Worm (Caenorhabditis elegans): Measurements from ENCODE around the gene F14H3.4.

- TF ChIP-seq nhr-237 (tag; optimal IDR thresholded peaks at IDR 0.05) (no peak), ztf-11 (tag; optimal IDR thresholded peaks at IDR 0.05) (no peak), mdl-1 (tag; optimal IDR thresholded peaks at IDR 0.05) (no peak), aly-2 (tag; optimal IDR thresholded peaks at IDR 0.05) (no peak), unc-130 (GFP tag; optimal IDR thresholded peaks at IDR 0.05) (no peak), nhr-11 (tag; optimal IDR thresholded peaks at IDR 0.05) (no peak), mes-2 (tag; optimal IDR thresholded peaks at IDR 0.05; ENCODE audit: poor library complexity, severe bottlenecking) (no peak), snpc-4 (tag; optimal IDR thresholded peaks at IDR 0.05) (no peak), mdt-29 (GFP tag; IDR thresholded peaks at IDR 0.05) (no peak), ama-1 (optimal IDR thresholded peaks at IDR 0.05) (no peak), php-3 (GFP tag; IDR thresholded peaks at IDR 0.05) (no peak), hlh-30 (tag; optimal IDR thresholded peaks at IDR 0.05; ENCODE audit: insufficient read depth) (no peak), nhr-25 (tag; optimal IDR thresholded peaks at IDR 0.05; ENCODE audit: borderline replicate concordance, insufficient read depth) (no peak), zfp-3 (GFP tag; conservative IDR thresholded peaks at IDR 0.05) (no peak)
Measured at ce11 chrV:16062788-16063187, 7.9 kb upstream of the F14H3.4 start, which contains the start of gene F14H3.14.
